Worm (Caenorhabditis elegans) whole organism, young adult: ENCODE results near the gene gipc-2.
A peak's percentile ranks its signal among the peaks of the same experiment; 100 is the strongest.

ENCODE experiments used
- B0035.1 ChIP-seq: sonication (generic microtip); optimal IDR thresholded peaks from 2 replicates; lab custom pipeline; 2016; ENCODE audit warnings: missing genetic modification characterization, mild to moderate bottlenecking, missing compliant biosample characterization, missing genotype, missing genetic modification reagents
- F57A8.1 ChIP-seq: fragments of 200-800 bp; sonication (Bioruptor generic); optimal IDR thresholded peaks from 2 replicates; lab custom pipeline; 2018; ENCODE audit warnings: mild to moderate bottlenecking, missing genetic modification characterization, moderate library complexity, missing compliant biosample characterization
- T26A5.8 ChIP-seq: sonication (generic microtip); optimal IDR thresholded peaks from 2 replicates; lab custom pipeline; 2016; ENCODE audit warnings: missing genetic modification characterization, missing compliant biosample characterization
- Y53F4B.3 ChIP-seq: fragments of 200-800 bp; sonication (Bioruptor generic); IDR thresholded peaks from 2 replicates; pipeline ENCODE4 v1.3.6; 2022; ENCODE audit warnings: missing genetic modification reagents, missing genetic modification characterization, missing compliant biosample characterization
- Y53G8AR.9 ChIP-seq: fragments of 200-800 bp; sonication (Bioruptor generic); conservative IDR thresholded peaks from 2 replicates; pipeline ENCODE4 v1.3.6; 2022; ENCODE audit warnings: missing genetic modification reagents, missing genetic modification characterization, missing compliant biosample characterization
- ZK185.1 ChIP-seq: sonication (generic microtip); optimal IDR thresholded peaks from 2 replicates; lab custom pipeline; 2016; ENCODE audit warnings: mild to moderate bottlenecking, missing genetic modification characterization, missing compliant biosample characterization; ENCODE audit not compliant: poor library complexity, severe bottlenecking
- aptf-2 ChIP-seq: fragments of 200-800 bp; sonication (Bioruptor generic); conservative IDR thresholded peaks from 2 replicates; pipeline ENCODE4 v1.3.6; 2022; ENCODE audit warnings: missing genetic modification reagents, missing genetic modification characterization, missing compliant biosample characterization
- ccch-3 ChIP-seq: fragments of 200-800 bp; sonication (Bioruptor generic); optimal IDR thresholded peaks from 2 replicates; lab custom pipeline; 2018; ENCODE audit warnings: mild to moderate bottlenecking, missing genetic modification characterization, missing compliant biosample characterization
- cebp-2 ChIP-seq: fragments of 200-800 bp; sonication (Bioruptor generic); IDR thresholded peaks from 2 replicates; pipeline ENCODE4 v1.3.6; 2022; ENCODE audit warnings: missing genetic modification characterization, missing compliant biosample characterization
- ceh-40 ChIP-seq: fragments of 200-800 bp; sonication (Bioruptor generic); IDR thresholded peaks from 2 replicates; pipeline ENCODE4 v1.3.6; 2022; ENCODE audit warnings: missing genetic modification characterization, missing compliant biosample characterization
- chd-7 ChIP-seq: sonication (generic microtip); optimal IDR thresholded peaks from 2 replicates; lab custom pipeline; 2016; ENCODE audit warnings: mild to moderate bottlenecking, missing genetic modification characterization, moderate library complexity, missing compliant biosample characterization
- gei-17 ChIP-seq: fragments of 200-800 bp; sonication (Bioruptor generic); optimal IDR thresholded peaks from 2 replicates; lab custom pipeline; 2018; ENCODE audit warnings: mild to moderate bottlenecking, missing genetic modification characterization, missing compliant biosample characterization
- him-1 ChIP-seq: sonication (generic microtip); optimal IDR thresholded peaks from 2 replicates; lab custom pipeline; 2016; ENCODE audit warnings: missing genotype, missing genetic modification reagents, missing genetic modification characterization, missing compliant biosample characterization
- hmg-1.2 ChIP-seq: fragments of 200-800 bp; sonication (Bioruptor generic); IDR thresholded peaks from 2 replicates; pipeline ENCODE4 v1.3.6; 2022; ENCODE audit warnings: missing genetic modification reagents, missing genetic modification characterization, missing compliant biosample characterization
- let-526 ChIP-seq: fragments of 200-800 bp; sonication (Bioruptor generic); IDR thresholded peaks from 2 replicates; pipeline ENCODE4 v1.3.6; 2022; ENCODE audit warnings: missing genetic modification reagents, missing genetic modification characterization, missing compliant biosample characterization
- lin-35 ChIP-seq, 3 experiments: fragments of 150-350 bp in 2 of 3; sonication (generic microtip) in 1 of 3; optimal IDR thresholded peaks; 2 replicates each; lab custom pipeline; 2014 to 2018; ENCODE audit warnings: missing biosample characterization in 3 of 3, missing genetic modification characterization in 3 of 3, missing genetic modification reagents in 3 of 3
- lin-40 ChIP-seq: sonication (generic microtip); optimal IDR thresholded peaks from 2 replicates; lab custom pipeline; 2016; ENCODE audit warnings: missing genetic modification characterization, mild to moderate bottlenecking, missing compliant biosample characterization, missing genotype, missing genetic modification reagents
- lsl-1 ChIP-seq: fragments of 200-800 bp; sonication (Bioruptor generic); optimal IDR thresholded peaks from 2 replicates; lab custom pipeline; 2018; ENCODE audit warnings: mild to moderate bottlenecking, missing genetic modification characterization, moderate library complexity, missing compliant biosample characterization
- madf-8 ChIP-seq: fragments of 200-800 bp; sonication (Bioruptor generic); conservative IDR thresholded peaks from 2 replicates; pipeline ENCODE4 v1.3.6; 2022; ENCODE audit warnings: missing genetic modification reagents, missing genetic modification characterization, missing compliant biosample characterization
- mcd-1 ChIP-seq: fragments of 200-800 bp; sonication (Bioruptor generic); IDR thresholded peaks from 2 replicates; pipeline ENCODE4 v1.3.6; 2022; ENCODE audit warnings: missing genetic modification reagents, missing genetic modification characterization, missing compliant biosample characterization
- nfya-2 ChIP-seq: fragments of 200-800 bp; sonication (Bioruptor generic); IDR thresholded peaks from 2 replicates; pipeline ENCODE4 v1.3.6; 2022; ENCODE audit warnings: missing genetic modification reagents, missing genetic modification characterization, missing compliant biosample characterization
- nfyb-1 ChIP-seq: fragments of 200-800 bp; sonication (Bioruptor generic); IDR thresholded peaks from 2 replicates; pipeline ENCODE4 v1.3.6; 2022; ENCODE audit warnings: missing genetic modification reagents, missing genetic modification characterization, missing compliant biosample characterization
- nhr-179 ChIP-seq: sonication (generic microtip); optimal IDR thresholded peaks from 2 replicates; lab custom pipeline; 2016; ENCODE audit warnings: mild to moderate bottlenecking, missing genetic modification characterization, missing compliant biosample characterization
- nhr-27 ChIP-seq: fragments of 200-800 bp; sonication (Bioruptor generic); optimal IDR thresholded peaks from 2 replicates; lab custom pipeline; 2018; ENCODE audit warnings: mild to moderate bottlenecking, missing genetic modification characterization, moderate library complexity, missing compliant biosample characterization
- nhr-80 ChIP-seq: sonication (generic microtip); optimal IDR thresholded peaks from 2 replicates; lab custom pipeline; 2016; ENCODE audit warnings: missing genetic modification characterization, missing compliant biosample characterization
- nhr-90 ChIP-seq: sonication (generic microtip); optimal IDR thresholded peaks from 2 replicates; lab custom pipeline; 2016; ENCODE audit warnings: missing genotype, mild to moderate bottlenecking, missing genetic modification characterization, missing compliant biosample characterization
- rcor-1 ChIP-seq: fragments of 200-800 bp; sonication (Bioruptor generic); IDR thresholded peaks from 2 replicates; pipeline ENCODE4 v1.3.6; 2022; ENCODE audit warnings: missing genetic modification reagents, missing genetic modification characterization, missing compliant biosample characterization
- repo-1 ChIP-seq: sonication (generic microtip); optimal IDR thresholded peaks from 2 replicates; lab custom pipeline; 2017; ENCODE audit warnings: mild to moderate bottlenecking, missing genetic modification characterization, missing compliant biosample characterization
- sdz-38 ChIP-seq: sonication (generic microtip); optimal IDR thresholded peaks from 2 replicates; lab custom pipeline; 2016; ENCODE audit warnings: missing genotype, missing genetic modification characterization, missing compliant biosample characterization
- snpc-1.1 ChIP-seq: sonication (generic microtip); optimal IDR thresholded peaks from 2 replicates; lab custom pipeline; 2017; ENCODE audit warnings: missing genetic modification characterization, mild to moderate bottlenecking, missing compliant biosample characterization, antibody characterized with exemption, moderate library complexity, missing genotype, missing genetic modification reagents; ENCODE audit not compliant: insufficient read depth
- snpc-1.3 ChIP-seq: sonication (generic microtip); optimal IDR thresholded peaks from 2 replicates; lab custom pipeline; 2017; ENCODE audit warnings: missing genetic modification characterization, mild to moderate bottlenecking, missing compliant biosample characterization, antibody characterized with exemption, moderate library complexity, missing genotype, missing genetic modification reagents; ENCODE audit not compliant: insufficient read depth
- snpc-3.4 ChIP-seq: sonication (generic microtip); optimal IDR thresholded peaks from 2 replicates; lab custom pipeline; 2017; ENCODE audit warnings: missing genetic modification characterization, mild to moderate bottlenecking, missing compliant biosample characterization, antibody characterized with exemption, moderate library complexity, missing genotype, missing genetic modification reagents
- sptf-2 ChIP-seq: fragments of 200-800 bp; sonication (Bioruptor generic); optimal IDR thresholded peaks from 2 replicates; lab custom pipeline; 2018; ENCODE audit warnings: mild to moderate bottlenecking, missing genetic modification characterization, missing compliant biosample characterization
- ztf-18 ChIP-seq: sonication (generic microtip); optimal IDR thresholded peaks from 2 replicates; lab custom pipeline; 2016; ENCODE audit warnings: missing genotype, mild to moderate bottlenecking, missing genetic modification characterization, missing compliant biosample characterization
- ztf-25 ChIP-seq: fragments of 200-800 bp; sonication (Bioruptor generic); IDR thresholded peaks from 2 replicates; pipeline ENCODE4 v1.3.6; 2022; ENCODE audit warnings: missing genetic modification reagents, missing genetic modification characterization, missing compliant biosample characterization

gipc-2 gene

DNA sequence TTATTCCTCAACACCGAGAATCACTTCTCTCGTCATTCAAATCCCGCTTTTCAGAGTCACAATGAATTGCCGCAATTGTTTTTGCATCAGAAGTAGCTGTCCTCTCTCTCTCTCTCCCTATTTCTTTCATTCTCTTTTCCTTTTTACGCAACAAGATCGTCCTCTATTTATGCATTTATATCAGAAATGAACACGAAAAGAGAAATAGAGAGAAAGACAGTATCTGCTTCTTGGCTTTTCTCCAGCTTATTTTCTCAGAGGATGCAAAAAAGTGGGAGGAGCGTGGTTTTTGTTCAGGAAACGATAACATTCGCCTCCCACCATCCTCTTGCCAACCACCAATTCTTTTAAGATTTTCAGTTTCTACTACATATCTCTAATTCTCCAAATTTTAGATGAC lies 44.6 kb downstream of the gipc-2 start, which contains the start of gene mam-2:
Gene mam-2, plus strand, starts transcription at position 301 of the 400 bp plus-strand sequence.
- TF ChIP-seq nhr-27 (no peak), nhr-179 (tag; lab: Kevin White, UChicago) (no peak), T26A5.8 (tag; lab: Kevin White, UChicago) (no peak), snpc-1.3 (tag; lab: Kevin White, UChicago) (no peak), F57A8.1 (no peak), hmg-1.2 (GFP tag; lab: Robert Waterston, UW) (no peak)
- TF ChIP-seq, all 124 proteins: peak for 0

- TF ChIP-seq sdz-38 (tag; lab: Kevin White, UChicago) (no peak), nhr-90 (tag; lab: Kevin White, UChicago) (no peak), Y53G8AR.9 (GFP tag; lab: Robert Waterston, UW) (no peak), Y53F4B.3 (GFP tag; lab: Robert Waterston, UW) (no peak), gei-17 (GFP tag; lab: Kevin White, UChicago) (no peak), lin-40 (tag; lab: Kevin White, UChicago) (no peak), aptf-2 (GFP tag; lab: Robert Waterston, UW) (no peak), rcor-1 (no peak), mcd-1 (GFP tag; lab: Robert Waterston, UW) (peak; percentile 36; the same call in 1 of the 2 replicates), hmg-1.2 (GFP tag; lab: Robert Waterston, UW) (peak; percentile 87), nhr-80 (tag; lab: Kevin White, UChicago) (no peak), cebp-2 (GFP tag; lab: Robert Waterston, UW) (no peak), ccch-3 (GFP tag; lab: Kevin White, UChicago) (no peak), ZK185.1 (no peak), repo-1 (tag; lab: Kevin White, UChicago) (no peak)
- TF ChIP-seq, all 124 proteins: peak for 2
Measured at ce11 chrIV:9982226-9982794, 45.2 kb downstream of the gipc-2 start, which contains the start of gene rrp-1. TSS of gene rrp-1 (minus strand) at chrIV:9982276.

- no peak for TF ChIP-seq B0035.1
- TF ChIP-seq nfya-2 (GFP tag; lab: Robert Waterston, UW) = no peak
- TF ChIP-seq madf-8 (GFP tag; lab: Robert Waterston, UW) = no peak
- no peak for TF ChIP-seq sptf-2
- TF ChIP-seq lsl-1 (GFP tag; lab: Kevin White, UChicago) = no peak
- TF ChIP-seq lin-35 (GFP tag; optimal IDR thresholded peaks at IDR 0.05; lab: Kevin White, UChicago) = no peak
- TF ChIP-seq him-1 (tag; lab: Kevin White, UChicago) = no peak
- no peak for TF ChIP-seq ztf-18 (tag; lab: Kevin White, UChicago)
- TF ChIP-seq hmg-1.2 (GFP tag; lab: Robert Waterston, UW) = no peak
- no peak for TF ChIP-seq chd-7 (tag; lab: Kevin White, UChicago)
- TF ChIP-seq snpc-1.1 (tag; lab: Kevin White, UChicago) = no peak
- TF ChIP-seq nfyb-1 (GFP tag; lab: Robert Waterston, UW) = no peak
- TF ChIP-seq let-526 (GFP tag; lab: Robert Waterston, UW) = no peak
- TF ChIP-seq ztf-25 (GFP tag; lab: Robert Waterston, UW) = no peak
- no peak for TF ChIP-seq snpc-3.4 (tag; lab: Kevin White, UChicago)
- TF ChIP-seq ceh-40 = no peak
Measured at ce11 chrIV:9977602-9978172, 49.8 kb downstream of the gipc-2 start, which contains the start of gene dhp-2. TSS of gene dhp-2 (plus strand) at chrIV:9978122.
